Worm (Caenorhabditis elegans) whole organism, young adult: Measurements from ENCODE around the gene srj-22.
A peak's percentile ranks its signal among the peaks of the same experiment; 100 is the strongest.

Experiments used
- B0019.2 ChIP-seq: fragments of 200-800 bp; sonication (Bioruptor generic); conservative IDR thresholded peaks from 2 replicates; pipeline ENCODE4 v1.3.6; 2022; ENCODE audit warnings: missing genetic modification reagents, missing genetic modification characterization, missing compliant biosample characterization
- C17E4.6 ChIP-seq: fragments of 200-800 bp; sonication (Bioruptor generic); IDR thresholded peaks from 2 replicates; pipeline ENCODE4 v1.3.6; 2022; ENCODE audit warnings: missing genetic modification reagents, missing genetic modification characterization, missing compliant biosample characterization
- D2030.7 ChIP-seq: fragments of 200-800 bp; sonication (Bioruptor generic); IDR thresholded peaks from 2 replicates; pipeline ENCODE4 v1.3.6; 2022; ENCODE audit warnings: missing genetic modification reagents, missing genetic modification characterization, missing compliant biosample characterization
- atf-7 ChIP-seq: sonication (generic microtip); optimal IDR thresholded peaks from 2 replicates; lab custom pipeline; 2017; ENCODE audit warnings: mild to moderate bottlenecking, missing genetic modification characterization, missing compliant biosample characterization
- cebp-1 ChIP-seq, 2 experiments: fragments of 200-800 bp in 1 of 2; sonication (Bioruptor generic) in 1 of 2; sonication (generic microtip) in 1 of 2; IDR thresholded peaks in 1 of 2; optimal IDR thresholded peaks in 1 of 2; 2 replicates each; pipeline versions ENCODE4 v1.3.6 to Lab custom; 2017 to 2022; ENCODE audit warnings: missing compliant biosample characterization in 2 of 2, missing genetic modification characterization in 2 of 2, mild to moderate bottlenecking in 1 of 2, missing genetic modification reagents in 1 of 2, moderate library complexity in 1 of 2
- die-1 ChIP-seq: sonication (generic microtip); optimal IDR thresholded peaks from 2 replicates; lab custom pipeline; 2016; ENCODE audit warnings: missing genotype, mild to moderate bottlenecking, missing genetic modification characterization, missing compliant biosample characterization
- egl-18 ChIP-seq: fragments of 200-800 bp; sonication (Bioruptor generic); IDR thresholded peaks from 2 replicates; pipeline ENCODE4 v1.3.6; 2022; ENCODE audit warnings: missing genetic modification reagents, missing genetic modification characterization, missing compliant biosample characterization
- ets-4 ChIP-seq: fragments of 200-800 bp; sonication (Bioruptor generic); optimal IDR thresholded peaks from 2 replicates; lab custom pipeline; 2018; ENCODE audit warnings: mild to moderate bottlenecking, missing genetic modification characterization, missing compliant biosample characterization
- hsf-1 ChIP-seq: fragments of 200-800 bp; sonication (Bioruptor generic); IDR thresholded peaks from 2 replicates; pipeline ENCODE4 v1.3.6; 2022; ENCODE audit warnings: missing genetic modification reagents, missing genetic modification characterization, missing compliant biosample characterization
- lag-1 ChIP-seq: fragments of 200-800 bp; sonication (Bioruptor generic); IDR thresholded peaks from 2 replicates; pipeline ENCODE4 v1.3.6; 2022; ENCODE audit warnings: missing genetic modification reagents, missing genetic modification characterization, missing compliant biosample characterization
- let-526 ChIP-seq: fragments of 200-800 bp; sonication (Bioruptor generic); IDR thresholded peaks from 2 replicates; pipeline ENCODE4 v1.3.6; 2022; ENCODE audit warnings: missing genetic modification reagents, missing genetic modification characterization, missing compliant biosample characterization
- let-607 ChIP-seq, 2 experiments: fragments of 200-800 bp in 1 of 2; sonication (Bioruptor generic) in 1 of 2; sonication (generic microtip) in 1 of 2; optimal IDR thresholded peaks; 2 replicates each; lab custom pipeline; 2016 to 2018; ENCODE audit warnings: mild to moderate bottlenecking in 2 of 2, missing compliant biosample characterization in 2 of 2, missing genetic modification characterization in 2 of 2, moderate library complexity in 2 of 2, missing genotype in 1 of 2
- lsy-27 ChIP-seq: sonication (generic microtip); optimal IDR thresholded peaks from 2 replicates; lab custom pipeline; 2017; ENCODE audit warnings: missing genetic modification characterization, mild to moderate bottlenecking, missing compliant biosample characterization, antibody characterized with exemption, missing genotype, borderline replicate concordance; ENCODE audit not compliant: insufficient read depth
- nhr-80 ChIP-seq: sonication (generic microtip); optimal IDR thresholded peaks from 2 replicates; lab custom pipeline; 2016; ENCODE audit warnings: missing genetic modification characterization, missing compliant biosample characterization
- pha-4 ChIP-seq: fragments of 150-350 bp; sonication (generic microtip); optimal IDR thresholded peaks from 2 replicates; lab custom pipeline; 2014; ENCODE audit warnings: missing biosample characterization, missing genetic modification reagents, missing genetic modification characterization
- rcor-1 ChIP-seq: fragments of 200-800 bp; sonication (Bioruptor generic); IDR thresholded peaks from 2 replicates; pipeline ENCODE4 v1.3.6; 2022; ENCODE audit warnings: missing genetic modification reagents, missing genetic modification characterization, missing compliant biosample characterization
- tbp1 ChIP-seq: fragments of 200-800 bp; sonication (Bioruptor generic); optimal IDR thresholded peaks from 2 replicates; lab custom pipeline; 2018; ENCODE audit warnings: mild to moderate bottlenecking, missing genetic modification characterization, missing compliant biosample characterization
- unc-62 ChIP-seq: fragments of 150-350 bp; optimal IDR thresholded peaks from 2 replicates; lab custom pipeline; 2014; ENCODE audit warnings: missing biosample characterization, missing genetic modification reagents, missing genetic modification characterization
- zfh-2 ChIP-seq: fragments of 200-800 bp; sonication (Bioruptor generic); conservative IDR thresholded peaks from 2 replicates; pipeline ENCODE4 v1.3.6; 2022; ENCODE audit warnings: missing genetic modification reagents, missing genetic modification characterization, missing compliant biosample characterization
- ztf-22 ChIP-seq: fragments of 200-800 bp; sonication (Bioruptor generic); optimal IDR thresholded peaks from 2 replicates; lab custom pipeline; 2018; ENCODE audit warnings: mild to moderate bottlenecking, missing genetic modification characterization, moderate library complexity, missing compliant biosample characterization
- ztf-25 ChIP-seq: fragments of 200-800 bp; sonication (Bioruptor generic); IDR thresholded peaks from 2 replicates; pipeline ENCODE4 v1.3.6; 2022; ENCODE audit warnings: missing genetic modification reagents, missing genetic modification characterization, missing compliant biosample characterization

Gene srj-22

ce11 chrV:10699122-10699521 lies 44.4 kb downstream of the srj-22 start:
- TF ChIP-seq let-526 (GFP tag; lab: Robert Waterston, UW) (no peak), B0019.2 (no peak), D2030.7 (no peak), unc-62 (GFP tag; lab: Kevin White, UChicago) (no peak), C17E4.6 (GFP tag; lab: Robert Waterston, UW) (no peak), die-1 (tag; lab: Kevin White, UChicago) (no peak), lsy-27 (no peak)

ce11 chrV:10695181-10695580 lies 48.4 kb downstream of the srj-22 start, which contains the start of gene C05A2.4:
Gene C05A2.4, plus strand, starts transcription at chrV:10695481.
- no peak for TF ChIP-seq pha-4 (tag; lab: Kevin White, UChicago)
- no peak for TF ChIP-seq zfh-2
- TF ChIP-seq ztf-25 (GFP tag; lab: Robert Waterston, UW) = no peak
- no peak for TF ChIP-seq die-1 (tag; lab: Kevin White, UChicago)
- TF ChIP-seq atf-7 (tag; lab: Kevin White, UChicago) = no peak
- no peak for TF ChIP-seq hsf-1 (GFP tag; lab: Robert Waterston, UW)
- no peak for TF ChIP-seq lag-1 (GFP tag; lab: Robert Waterston, UW)

ce11 chrV:10693749-10694148 lies 49.8 kb downstream of the srj-22 start:
- TF ChIP-seq tbp1 (GFP tag; lab: Kevin White, UChicago) (peak; percentile 9), egl-18 (no peak), rcor-1 (GFP tag; lab: Robert Waterston, UW) (no peak), unc-62 (GFP tag; lab: Kevin White, UChicago) (peak; percentile 58), ztf-22 (peak; percentile 56), ets-4 (GFP tag; lab: Kevin White, UChicago) (peak; percentile 30), atf-7 (tag; lab: Kevin White, UChicago) (peak; percentile 75), nhr-80 (tag; lab: Kevin White, UChicago) (peak; percentile 98), cebp-1 (GFP tag; IDR thresholded peaks at IDR 0.05; lab: Robert Waterston, UW) (no peak), cebp-1 (tag; optimal IDR thresholded peaks at IDR 0.05; lab: Kevin White, UChicago) (peak; percentile 51), let-607 (tag; optimal IDR thresholded peaks at IDR 0.05; lab: Kevin White, UChicago) (peak in 1 of 2 experiments; percentile 27)
